Worm (Caenorhabditis elegans) whole organism, mixed stage, embryonic: ENCODE results near the gene far-2.

ENCODE experiments used
- bed-3 ChIP-seq: fragments of 200-800 bp; sonication (Bioruptor generic); optimal IDR thresholded peaks from 3 replicates; lab custom pipeline; 2018; ENCODE audit warnings: mild to moderate bottlenecking, missing genetic modification characterization, moderate library complexity, missing compliant biosample characterization
- blmp-1 ChIP-seq: fragments of 150-350 bp; optimal IDR thresholded peaks from 2 replicates; lab custom pipeline; 2014; ENCODE audit warnings: missing biosample characterization, missing genetic modification characterization
- flh-1 ChIP-seq: fragments of 200-800 bp; sonication (Bioruptor generic); optimal IDR thresholded peaks from 2 replicates; lab custom pipeline; 2018; ENCODE audit warnings: mild to moderate bottlenecking, missing genetic modification characterization, moderate library complexity, missing compliant biosample characterization
- lsy-2 ChIP-seq: fragments of 150-350 bp; optimal IDR thresholded peaks from 2 replicates; lab custom pipeline; 2014; ENCODE audit warnings: missing biosample characterization, missing genetic modification characterization

ce11 chrIII:9114649-9115048 is 33.0 kb downstream of the far-2 start, which contains the start of gene ZK512.1:
- TF ChIP-seq blmp-1 (tag; lab: Kevin White, UChicago) (no peak), bed-3 (GFP tag; lab: Kevin White, UChicago) (no peak), lsy-2 (tag; lab: Kevin White, UChicago) (no peak), flh-1 (no peak)
